Worm (Caenorhabditis elegans): ENCODE data around the gene dpy-31.

Gene dpy-31

ce11 chrIII:7166664-7167567, 35.1 kb upstream of the dpy-31 start (continued):
- TF ChIP-seq sox-4 (tag; optimal IDR thresholded peaks at IDR 0.05) (no peak), hlh-17 (GFP tag; optimal IDR thresholded peaks at IDR 0.05; ENCODE audit: borderline replicate concordance) (no peak), grh-1 (GFP tag; IDR thresholded peaks at IDR 0.05) (no peak), ces-1 (GFP tag; optimal IDR thresholded peaks at IDR 0.05) (no peak), isw-1 (GFP tag; IDR thresholded peaks at IDR 0.05) (no peak), nhr-77 (tag; optimal IDR thresholded peaks at IDR 0.05) (peak; percentile 45), tlp-1 (tag; optimal IDR thresholded peaks at IDR 0.05) (no peak), C16A3.4 (tag; optimal IDR thresholded peaks at IDR 0.05) (no peak), pax-3 (tag; optimal IDR thresholded peaks at IDR 0.05) (no peak), fkh-4 (tag; optimal IDR thresholded peaks at IDR 0.05; ENCODE audit: borderline replicate concordance) (no peak), skn-1 (tag; optimal IDR thresholded peaks at IDR 0.05) (peak; percentile 51), mab-9 (GFP tag; IDR thresholded peaks at IDR 0.05) (no peak), hlh-4 (tag; optimal IDR thresholded peaks at IDR 0.05) (no peak), xbp-1 (tag; optimal IDR thresholded peaks at IDR 0.05) (peak; percentile 24), zip-4 (GFP tag; optimal IDR thresholded peaks at IDR 0.05) (no peak), ceh-63 (GFP tag; optimal IDR thresholded peaks at IDR 0.05) (no peak), egl-13 (tag; optimal IDR thresholded peaks at IDR 0.05) (no peak), lin-13 (GFP tag; optimal IDR thresholded peaks at IDR 0.05) (no peak), egl-27 (tag; optimal IDR thresholded peaks at IDR 0.05) (peak in 1 of 2 experiments; percentile 46), blmp-1 (tag; optimal IDR thresholded peaks at IDR 0.05) (no peak), ceh-90 (tag; optimal IDR thresholded peaks at IDR 0.05) (no peak), nhr-85 (tag) (peak; percentile 30), lin-35 (GFP tag; optimal IDR thresholded peaks at IDR 0.05) (peak; percentile 10 to 61), nhr-12 (tag; optimal IDR thresholded peaks at IDR 0.05) (no peak), snu-23 (GFP tag; optimal IDR thresholded peaks at IDR 0.05) (peak; percentile 51), mep-1 (tag; optimal IDR thresholded peaks at IDR 0.05) (peak; percentile 82), vab-15 (tag; optimal IDR thresholded peaks at IDR 0.05) (no peak), swsn-7 (tag; optimal IDR thresholded peaks at IDR 0.05) (peak; percentile 32), irx-1 (tag; optimal IDR thresholded peaks at IDR 0.05) (no peak), fos-1 (tag; optimal IDR thresholded peaks at IDR 0.05) (no peak), nhr-76 (tag; optimal IDR thresholded peaks at IDR 0.05) (no peak), snpc-4 (tag; optimal IDR thresholded peaks at IDR 0.05) (peak; percentile 14), F16B12.6 (tag; optimal IDR thresholded peaks at IDR 0.05) (peak; percentile 23), ceh-8 (GFP tag; optimal IDR thresholded peaks at IDR 0.05) (no peak), nhr-90 (tag; optimal IDR thresholded peaks at IDR 0.05; ENCODE audit: poor library complexity) (no peak), lir-3 (tag; optimal IDR thresholded peaks at IDR 0.05; ENCODE audit: poor library complexity) (no peak), pag-3 (tag; optimal IDR thresholded peaks at IDR 0.05; ENCODE audit: borderline replicate concordance, insufficient read depth) (no peak), lin-15B (tag; optimal IDR thresholded peaks at IDR 0.05) (no peak), unc-130 (tag; optimal IDR thresholded peaks at IDR 0.05) (no peak), aha-1 (tag; optimal IDR thresholded peaks at IDR 0.05) (no peak)

ce11 chrIII:7167568-7167937, 34.5 kb upstream of the dpy-31 start, which contains the start of gene acs-4:
TSS of gene acs-4 (plus strand) at chrIII:7167838.
- TF ChIP-seq fos-1 (tag; optimal IDR thresholded peaks at IDR 0.05) = no peak
- no peak for TF ChIP-seq snpc-4 (tag; optimal IDR thresholded peaks at IDR 0.05)
- peak; percentile 12 for TF ChIP-seq blmp-1 (tag; optimal IDR thresholded peaks at IDR 0.05)
- no peak for TF ChIP-seq lir-3 (tag; optimal IDR thresholded peaks at IDR 0.05; ENCODE audit: poor library complexity)
- TF ChIP-seq egl-27 (tag; optimal IDR thresholded peaks at IDR 0.05) = no peak

Measured in whole organism, L1 larva.